Fruit fly (Drosophila melanogaster) whole organism, embryonic: ENCODE results near the gene slmb.

ENCODE experiments used
- BEAF-32 ChIP-seq: fragments of 200-800 bp; sonication (Bioruptor generic); optimal IDR thresholded peaks from 3 replicates; lab custom pipeline; 2017; ENCODE audit warnings: missing biosample characterization, missing genetic modification characterization, mild to moderate bottlenecking, moderate library complexity, missing genetic modification reagents
- BtbVII ChIP-seq: fragments of 200-800 bp; sonication (Bioruptor generic); optimal IDR thresholded peaks from 3 replicates; lab custom pipeline; 2017; ENCODE audit warnings: missing biosample characterization, mild to moderate bottlenecking, missing genetic modification characterization
- CG1024 ChIP-seq: fragments of 200-800 bp; sonication (Bioruptor generic); IDR thresholded peaks from 2 replicates; pipeline ENCODE4 v1.3.6; 2022; ENCODE audit warnings: missing biosample characterization, missing genetic modification characterization
- CG10321 ChIP-seq: fragments of 200-800 bp; sonication (Bioruptor generic); IDR thresholded peaks from 2 replicates; pipeline ENCODE4 v1.3.6; 2022; ENCODE audit warnings: missing biosample characterization, missing genetic modification characterization
- CG10462 ChIP-seq: fragments of 200-800 bp; sonication (Bioruptor generic); optimal IDR thresholded peaks from 2 replicates; lab custom pipeline; 2016; ENCODE audit warnings: missing biosample characterization, missing genetic modification characterization
- CG10543 ChIP-seq: fragments of 200-800 bp; sonication (Bioruptor generic); optimal IDR thresholded peaks from 3 replicates; lab custom pipeline; 2017; ENCODE audit warnings: missing biosample characterization, mild to moderate bottlenecking, missing genetic modification characterization, moderate library complexity
- CG10565 ChIP-seq: fragments of 200-800 bp; sonication (Bioruptor generic); optimal IDR thresholded peaks from 3 replicates; lab custom pipeline; 2016; ENCODE audit warnings: missing biosample characterization, mild to moderate bottlenecking, missing genetic modification characterization
- CG11560 ChIP-seq: fragments of 200-800 bp; sonication (Bioruptor generic); IDR thresholded peaks from 3 replicates; pipeline ENCODE4 v1.3.6; 2022; ENCODE audit warnings: missing biosample characterization, missing genetic modification characterization
- CG12155 ChIP-seq: fragments of 200-800 bp; sonication (Bioruptor generic); optimal IDR thresholded peaks from 3 replicates; lab custom pipeline; 2016; ENCODE audit warnings: missing biosample characterization, missing genetic modification characterization
- CG15479 ChIP-seq: fragments of 200-800 bp; sonication (Bioruptor generic); optimal IDR thresholded peaks from 3 replicates; lab custom pipeline; 2019; ENCODE audit warnings: missing biosample characterization, mild to moderate bottlenecking, missing genetic modification characterization, moderate library complexity
- CG1602 ChIP-seq: fragments of 200-800 bp; sonication (Bioruptor generic); optimal IDR thresholded peaks from 3 replicates; lab custom pipeline; 2016; ENCODE audit warnings: missing biosample characterization, missing genetic modification characterization
- CG17802 ChIP-seq: fragments of 200-800 bp; sonication (Bioruptor generic); optimal IDR thresholded peaks from 2 replicates; lab custom pipeline; 2018; ENCODE audit warnings: missing biosample characterization, mild to moderate bottlenecking, missing genetic modification characterization, moderate library complexity
- CG31388 ChIP-seq: fragments of 200-800 bp; sonication (Bioruptor generic); optimal IDR thresholded peaks from 2 replicates; lab custom pipeline; 2016; ENCODE audit warnings: missing biosample characterization, missing genetic modification characterization
- CG3407 ChIP-seq: fragments of 200-800 bp; sonication (Bioruptor generic); optimal IDR thresholded peaks from 2 replicates; lab custom pipeline; 2018; ENCODE audit warnings: missing biosample characterization, mild to moderate bottlenecking, missing genetic modification characterization
- CG6254 ChIP-seq: fragments of 200-800 bp; sonication (Bioruptor generic); optimal IDR thresholded peaks from 3 replicates; lab custom pipeline; 2017; ENCODE audit warnings: mild to moderate bottlenecking, missing biosample characterization, missing genetic modification reagents, missing genetic modification characterization
- CG7786 ChIP-seq: fragments of 200-800 bp; sonication (Bioruptor generic); optimal IDR thresholded peaks from 2 replicates; lab custom pipeline; 2016; ENCODE audit warnings: missing biosample characterization, missing genetic modification characterization
- CG7987 ChIP-seq: fragments of 200-800 bp; sonication (Bioruptor generic); optimal IDR thresholded peaks from 2 replicates; lab custom pipeline; 2018; ENCODE audit warnings: missing biosample characterization, mild to moderate bottlenecking, missing genetic modification characterization, moderate library complexity
- CG9932 ChIP-seq: fragments of 200-800 bp; sonication (Bioruptor generic); IDR thresholded peaks from 2 replicates; pipeline ENCODE4 v1.3.6; 2022; ENCODE audit warnings: missing biosample characterization, missing genetic modification characterization
- D ChIP-seq, 2 experiments: fragments of 200-800 bp in 1 of 2; fragments of >200 bp in 1 of 2; sonication (Bioruptor generic) in 1 of 2; optimal IDR thresholded peaks; 2 replicates in 1 of 2; 3 replicates in 1 of 2; lab custom pipeline; 2017; ENCODE audit warnings: mild to moderate bottlenecking in 1 of 2, missing biosample characterization in 1 of 2, missing genetic modification characterization in 1 of 2, missing genetic modification reagents in 1 of 2
- Hey ChIP-seq: fragments of 200-800 bp; sonication (Bioruptor generic); optimal IDR thresholded peaks from 3 replicates; lab custom pipeline; 2018; ENCODE audit warnings: missing biosample characterization, mild to moderate bottlenecking, missing genetic modification characterization
- Hr78 ChIP-seq, 2 experiments: fragments of 200-800 bp in 1 of 2; fragments of >200 bp in 1 of 2; sonication (Bioruptor generic) in 1 of 2; optimal IDR thresholded peaks; 2 replicates each; lab custom pipeline; 2017 to 2019; ENCODE audit warnings: missing biosample characterization in 2 of 2, missing genetic modification characterization in 2 of 2, mild to moderate bottlenecking in 1 of 2, moderate library complexity in 1 of 2
- Nf-YC ChIP-seq: fragments of 200-800 bp; optimal IDR thresholded peaks from 3 replicates; lab custom pipeline; 2019; ENCODE audit warnings: missing biosample characterization, mild to moderate bottlenecking, missing genetic modification characterization, moderate library complexity
- Oli ChIP-seq: fragments of 200-800 bp; sonication (Bioruptor generic); optimal IDR thresholded peaks from 2 replicates; lab custom pipeline; 2018; ENCODE audit warnings: missing biosample characterization, mild to moderate bottlenecking, missing genetic modification characterization, moderate library complexity
- Six4 ChIP-seq: fragments of 200-800 bp; sonication (Bioruptor generic); optimal IDR thresholded peaks from 2 replicates; lab custom pipeline; 2016; ENCODE audit warnings: missing biosample characterization, missing genetic modification characterization
- Ssrp ChIP-seq: fragments of 200-800 bp; sonication (Bioruptor generic); optimal IDR thresholded peaks from 2 replicates; lab custom pipeline; 2018; ENCODE audit warnings: missing biosample characterization, mild to moderate bottlenecking, missing genetic modification characterization, moderate library complexity
- ac ChIP-seq: fragments of 200-800 bp; sonication (Bioruptor generic); optimal IDR thresholded peaks from 3 replicates; lab custom pipeline; 2017; ENCODE audit warnings: missing biosample characterization, mild to moderate bottlenecking, missing genetic modification characterization
- croc ChIP-seq: fragments of 200-800 bp; sonication (Bioruptor generic); conservative IDR thresholded peaks from 3 replicates; pipeline ENCODE4 v1.3.6; 2022; ENCODE audit warnings: missing biosample characterization, missing genetic modification characterization
- crp ChIP-seq, 2 experiments: fragments of 200-800 bp; sonication (Bioruptor generic); optimal IDR thresholded peaks; 2 replicates in 1 of 2; 3 replicates in 1 of 2; lab custom pipeline; 2017; ENCODE audit warnings: missing biosample characterization in 2 of 2, missing genetic modification characterization in 2 of 2, mild to moderate bottlenecking in 1 of 2, moderate library complexity in 1 of 2
- emc ChIP-seq: fragments of 200-800 bp; sonication (Bioruptor generic); optimal IDR thresholded peaks from 2 replicates; lab custom pipeline; 2016; ENCODE audit warnings: missing biosample characterization, missing genetic modification characterization
- en ChIP-seq: fragments of 200-800 bp; sonication (Bioruptor generic); optimal IDR thresholded peaks from 2 replicates; lab custom pipeline; 2016; ENCODE audit warnings: missing biosample characterization, missing genetic modification characterization
- eyg ChIP-seq: fragments of 200-800 bp; sonication (Bioruptor generic); optimal IDR thresholded peaks from 3 replicates; lab custom pipeline; 2016; ENCODE audit warnings: missing biosample characterization, missing genetic modification characterization
- fd3F ChIP-seq: fragments of 200-800 bp; sonication (Bioruptor generic); optimal IDR thresholded peaks from 2 replicates; lab custom pipeline; 2018; ENCODE audit warnings: missing biosample characterization, mild to moderate bottlenecking, missing genetic modification characterization, moderate library complexity
- fd96Cb ChIP-seq: fragments of 200-800 bp; sonication (Bioruptor generic); optimal IDR thresholded peaks from 2 replicates; lab custom pipeline; 2018; ENCODE audit warnings: missing biosample characterization, mild to moderate bottlenecking, missing genetic modification characterization, moderate library complexity
- gfzf ChIP-seq: fragments of 200-800 bp; sonication (Bioruptor generic); optimal IDR thresholded peaks from 2 replicates; lab custom pipeline; 2016; ENCODE audit warnings: missing biosample characterization, mild to moderate bottlenecking, missing genetic modification characterization, moderate library complexity
- h ChIP-seq: fragments of >200 bp; optimal IDR thresholded peaks from 2 replicates; lab custom pipeline; 2017
- mld ChIP-seq: fragments of 200-800 bp; sonication (Bioruptor generic); IDR thresholded peaks from 3 replicates; pipeline ENCODE4 v1.3.6; 2022; ENCODE audit warnings: missing biosample characterization, missing genetic modification characterization; ENCODE audit not compliant: partially characterized antibody
- nom ChIP-seq: fragments of 200-800 bp; sonication (Bioruptor generic); optimal IDR thresholded peaks from 2 replicates; lab custom pipeline; 2017; ENCODE audit warnings: missing biosample characterization, missing genetic modification characterization, mild to moderate bottlenecking, moderate library complexity, missing genetic modification reagents
- oc ChIP-seq: fragments of 200-800 bp; sonication (Bioruptor generic); optimal IDR thresholded peaks from 2 replicates; lab custom pipeline; 2018; ENCODE audit warnings: missing biosample characterization, mild to moderate bottlenecking, missing genetic modification characterization, moderate library complexity
- onecut ChIP-seq: fragments of 200-800 bp; sonication (Bioruptor generic); IDR thresholded peaks from 2 replicates; pipeline ENCODE4 v1.3.6; 2022; ENCODE audit warnings: missing biosample characterization, missing genetic modification characterization
- pan ChIP-seq, 4 experiments: fragments of >200 bp in 3 of 4; fragments of 200-800 bp in 1 of 4; sonication (Bioruptor generic) in 1 of 4; optimal IDR thresholded peaks in 3 of 4; IDR thresholded peaks in 1 of 4; 2 replicates each; pipeline versions ENCODE4 v1.3.6 to Lab custom; 2017 to 2022; ENCODE audit warnings: missing biosample characterization in 2 of 4, missing genetic modification characterization in 2 of 4, mixed read lengths in 1 of 4
- pho ChIP-seq: fragments of 200-800 bp; sonication (Bioruptor generic); optimal IDR thresholded peaks from 2 replicates; lab custom pipeline; 2016; ENCODE audit warnings: missing biosample characterization, missing genetic modification characterization
- pnt ChIP-seq: fragments of 200-800 bp; sonication (Bioruptor generic); optimal IDR thresholded peaks from 3 replicates; lab custom pipeline; 2016; ENCODE audit warnings: missing biosample characterization, missing genetic modification characterization
- row ChIP-seq: fragments of 200-800 bp; sonication (Bioruptor generic); IDR thresholded peaks from 3 replicates; pipeline ENCODE4 v1.3.6; 2022; ENCODE audit warnings: missing biosample characterization, missing genetic modification characterization
- schlank ChIP-seq: fragments of 200-800 bp; sonication (Bioruptor generic); optimal IDR thresholded peaks from 2 replicates; lab custom pipeline; 2018; ENCODE audit warnings: missing biosample characterization, mild to moderate bottlenecking, missing genetic modification characterization
- sd ChIP-seq: fragments of 200-800 bp; sonication (Bioruptor generic); optimal IDR thresholded peaks from 3 replicates; lab custom pipeline; 2018; ENCODE audit warnings: missing biosample characterization, mild to moderate bottlenecking, missing genetic modification characterization, moderate library complexity
- so ChIP-seq: fragments of 200-800 bp; sonication (Bioruptor generic); IDR thresholded peaks from 3 replicates; pipeline ENCODE4 v1.3.6; 2022; ENCODE audit warnings: missing biosample characterization, missing genetic modification characterization
- zen ChIP-seq: fragments of 200-800 bp; sonication (Bioruptor generic); optimal IDR thresholded peaks from 3 replicates; lab custom pipeline; 2018; ENCODE audit warnings: missing biosample characterization, mild to moderate bottlenecking, missing genetic modification characterization, moderate library complexity

The slmb gene

dm6 chr3R:21107907-21108591, 19.2 kb downstream of the slmb start, which contains the start of the genes Sec15 and rtet (continued):
- TF ChIP-seq ac (no peak), pan (optimal IDR thresholded peaks at IDR 0.05; lab: Kevin White, UChicago) (no peak), pan (GFP tag; optimal IDR thresholded peaks at IDR 0.05 in 1 of 2, IDR thresholded peaks at IDR 0.05 in 1 of 2) (peak in 1 of 2 experiments; percentile 54), Six4 (GFP tag; lab: Kevin White, UChicago) (peak; percentile 12), Nf-YC (tag; lab: Kevin White, UChicago) (peak; percentile 58), CG9932 (GFP tag; lab: Robert Waterston, UW) (peak; percentile 57), sd (tag; lab: Kevin White, UChicago) (peak; percentile 92), CG3407 (no peak), CG17802 (tag; lab: Kevin White, UChicago) (peak; percentile 49), gfzf (GFP tag; lab: Kevin White, UChicago) (no peak), BtbVII (GFP tag; lab: Kevin White, UChicago) (peak; percentile 9), en (GFP tag; lab: Kevin White, UChicago) (no peak), fd3F (GFP tag; lab: Kevin White, UChicago) (no peak), nom (GFP tag; lab: Kevin White, UChicago) (peak; percentile 37), CG10462 (GFP tag; lab: Kevin White, UChicago) (no peak), emc (GFP tag; lab: Kevin White, UChicago) (no peak), CG7786 (peak; percentile 35), CG12155 (GFP tag; lab: Kevin White, UChicago) (peak; percentile 55), Oli (tag; lab: Kevin White, UChicago) (peak; percentile 48), oc (no peak), crp (GFP tag; optimal IDR thresholded peaks at IDR 0.05; lab: Kevin White, UChicago) (peak in 1 of 2 experiments; percentile 87), eyg (no peak), zen (tag; lab: Kevin White, UChicago) (peak; percentile 85), Ssrp (tag; lab: Kevin White, UChicago) (peak; percentile 72), CG6254 (GFP tag; lab: Kevin White, UChicago) (no peak), CG15479 (GFP tag; lab: Kevin White, UChicago) (no peak), CG10565 (GFP tag; lab: Kevin White, UChicago) (no peak), D (optimal IDR thresholded peaks at IDR 0.05; lab: Kevin White, UChicago) (no peak), D (GFP tag; optimal IDR thresholded peaks at IDR 0.05; lab: Kevin White, UChicago) (peak; percentile 24), CG1602 (GFP tag; lab: Kevin White, UChicago) (peak; percentile 15), CG11560 (tag; lab: Robert Waterston, UW) (peak; percentile 95), fd96Cb (tag; lab: Kevin White, UChicago) (peak; percentile 49), h (no peak), CG31388 (no peak), onecut (peak; percentile 75), Hey (tag; lab: Kevin White, UChicago) (no peak), CG10321 (GFP tag; lab: Robert Waterston, UW) (no peak), Hr78 (GFP tag; optimal IDR thresholded peaks at IDR 0.05; lab: Kevin White, UChicago) (no peak), croc (peak; percentile 28; the same call in 1 of the 3 replicates), schlank (tag; lab: Kevin White, UChicago) (no peak), row (GFP tag; lab: Robert Waterston, UW) (peak; percentile 53; the same call in 2 of the 3 replicates), mld (GFP tag; lab: Robert Waterston, UW) (peak; percentile 46; the same call in 1 of the 3 replicates), pho (peak; percentile 42), CG1024 (peak; percentile 48; the same call in 1 of the 2 replicates), so (GFP tag; lab: Robert Waterston, UW) (0 out of 3 replicates have a peak, but pooled peaks have one; percentile 23), BEAF-32 (GFP tag; lab: Kevin White, UChicago) (peak; percentile 69), pnt (no peak), CG10543 (peak; percentile 67), CG7987 (GFP tag; lab: Kevin White, UChicago) (no peak)
